Fruit fly (Drosophila melanogaster) whole organism, embryonic: ENCODE measurements around the gene drl.
A peak's percentile ranks its signal among the peaks of the same experiment; 100 is the strongest.

Source experiments
- CG10267 ChIP-seq: fragments of 200-800 bp; sonication (Bioruptor generic); optimal IDR thresholded peaks from 2 replicates; lab custom pipeline; 2018; ENCODE audit warnings: missing biosample characterization, mild to moderate bottlenecking, missing genetic modification characterization, moderate library complexity
- CG11695 ChIP-seq: fragments of 200-800 bp; sonication (Bioruptor generic); IDR thresholded peaks from 3 replicates; pipeline ENCODE4 v1.3.6; 2022; ENCODE audit warnings: missing biosample characterization, missing genetic modification characterization
- CG12071 ChIP-seq: fragments of 200-800 bp; sonication (Bioruptor generic); optimal IDR thresholded peaks from 3 replicates; lab custom pipeline; 2018; ENCODE audit warnings: missing biosample characterization, mild to moderate bottlenecking, missing genetic modification characterization
- CG13287 ChIP-seq: fragments of 200-800 bp; sonication (Bioruptor generic); IDR thresholded peaks from 2 replicates; pipeline ENCODE4 v1.3.6; 2022; ENCODE audit warnings: missing biosample characterization, missing genetic modification characterization; ENCODE audit not compliant: partially characterized antibody
- CG13296 ChIP-seq: fragments of 200-800 bp; sonication (Bioruptor generic); optimal IDR thresholded peaks from 3 replicates; lab custom pipeline; 2018; ENCODE audit warnings: missing biosample characterization, mild to moderate bottlenecking, missing genetic modification characterization
- CG14965 ChIP-seq: fragments of 200-800 bp; sonication (Bioruptor generic); optimal IDR thresholded peaks from 2 replicates; lab custom pipeline; 2016; ENCODE audit warnings: missing biosample characterization, missing genetic modification characterization, borderline replicate concordance
- CG2875 ChIP-seq: fragments of 200-800 bp; sonication (Bioruptor generic); optimal IDR thresholded peaks from 2 replicates; lab custom pipeline; 2017; ENCODE audit warnings: missing biosample characterization, mild to moderate bottlenecking, missing genetic modification characterization, missing genetic modification reagents
- CG31388 ChIP-seq: fragments of 200-800 bp; sonication (Bioruptor generic); optimal IDR thresholded peaks from 2 replicates; lab custom pipeline; 2016; ENCODE audit warnings: missing biosample characterization, missing genetic modification characterization
- CG32772 ChIP-seq: fragments of 200-800 bp; sonication (Bioruptor generic); IDR thresholded peaks from 2 replicates; pipeline ENCODE4 v1.3.6; 2022; ENCODE audit warnings: missing biosample characterization, missing genetic modification characterization
- CG3281 ChIP-seq: fragments of 200-800 bp; sonication (Bioruptor generic); optimal IDR thresholded peaks from 3 replicates; lab custom pipeline; 2017; ENCODE audit warnings: missing biosample characterization, mild to moderate bottlenecking, missing genetic modification characterization
- CG33557 ChIP-seq: fragments of 200-800 bp; sonication (Bioruptor generic); optimal IDR thresholded peaks from 2 replicates; lab custom pipeline; 2019; ENCODE audit warnings: missing biosample characterization, mild to moderate bottlenecking, missing genetic modification characterization, moderate library complexity
- CG3995 ChIP-seq: fragments of 200-800 bp; sonication (Bioruptor generic); optimal IDR thresholded peaks from 3 replicates; lab custom pipeline; 2016; ENCODE audit warnings: missing biosample characterization, missing genetic modification characterization
- CG4328 ChIP-seq: fragments of 200-800 bp; sonication (Bioruptor generic); optimal IDR thresholded peaks from 3 replicates; lab custom pipeline; 2017; ENCODE audit warnings: missing biosample characterization, missing genetic modification reagents, missing genetic modification characterization
- CG5953 ChIP-seq: fragments of 200-800 bp; sonication (Bioruptor generic); IDR thresholded peaks from 2 replicates; pipeline ENCODE4 v1.3.6; 2022; ENCODE audit warnings: missing biosample characterization, missing genetic modification characterization
- CG6791 ChIP-seq: fragments of 200-800 bp; sonication (Bioruptor generic); IDR thresholded peaks from 3 replicates; pipeline ENCODE4 v1.3.6; 2022; ENCODE audit warnings: missing biosample characterization, missing genetic modification characterization; ENCODE audit not compliant: partially characterized antibody
- CG7357 ChIP-seq: fragments of 200-800 bp; sonication (Bioruptor generic); IDR thresholded peaks from 3 replicates; pipeline ENCODE4 v1.3.6; 2022; ENCODE audit warnings: missing biosample characterization, missing genetic modification characterization
- CG7963 ChIP-seq: fragments of 200-800 bp; sonication (Bioruptor generic); IDR thresholded peaks from 3 replicates; pipeline ENCODE4 v1.3.6; 2022; ENCODE audit warnings: missing biosample characterization, missing genetic modification characterization; ENCODE audit not compliant: partially characterized antibody
- CG8478 ChIP-seq: fragments of >200 bp; optimal IDR thresholded peaks from 2 replicates; lab custom pipeline; 2018
- D19A ChIP-seq: fragments of 200-800 bp; optimal IDR thresholded peaks from 3 replicates; lab custom pipeline; 2019; ENCODE audit warnings: missing biosample characterization, mild to moderate bottlenecking, missing genetic modification characterization, moderate library complexity
- Dp ChIP-seq: fragments of 200-800 bp; sonication (Bioruptor generic); optimal IDR thresholded peaks from 2 replicates; lab custom pipeline; 2018; ENCODE audit warnings: missing biosample characterization, mild to moderate bottlenecking, missing genetic modification characterization, moderate library complexity
- GATAe ChIP-seq: fragments of 200-800 bp; sonication (Bioruptor generic); conservative IDR thresholded peaks from 2 replicates; pipeline ENCODE4 v1.3.6; 2022; ENCODE audit warnings: missing biosample characterization, missing genetic modification characterization
- Gsc ChIP-seq: fragments of 200-800 bp; sonication (Bioruptor generic); IDR thresholded peaks from 2 replicates; pipeline ENCODE4 v1.3.6; 2022; ENCODE audit warnings: missing biosample characterization, missing genetic modification characterization
- H15 ChIP-seq: fragments of 200-800 bp; sonication (Bioruptor generic); IDR thresholded peaks from 3 replicates; pipeline ENCODE4 v1.3.6; 2022; ENCODE audit warnings: missing biosample characterization, missing genetic modification characterization
- Hand ChIP-seq: fragments of 200-800 bp; sonication (Bioruptor generic); optimal IDR thresholded peaks from 2 replicates; lab custom pipeline; 2017; ENCODE audit warnings: mild to moderate bottlenecking, missing biosample characterization, missing genetic modification reagents, missing genetic modification characterization
- Kr ChIP-seq: fragments of 200-800 bp; sonication (Bioruptor generic); optimal IDR thresholded peaks from 2 replicates; lab custom pipeline; 2017; ENCODE audit warnings: missing biosample characterization, mild to moderate bottlenecking, missing genetic modification characterization
- Lpt ChIP-seq: fragments of >200 bp; optimal IDR thresholded peaks from 2 replicates; lab custom pipeline; 2018; ENCODE audit warnings: missing biosample characterization, missing genetic modification characterization
- MESR4 ChIP-seq: fragments of 200-800 bp; sonication (Bioruptor generic); optimal IDR thresholded peaks from 2 replicates; lab custom pipeline; 2018; ENCODE audit warnings: missing biosample characterization, mild to moderate bottlenecking, missing genetic modification characterization, moderate library complexity
- NFAT ChIP-seq: fragments of 200-800 bp; sonication (Bioruptor generic); IDR thresholded peaks from 2 replicates; pipeline ENCODE4 v1.3.6; 2022; ENCODE audit warnings: missing biosample characterization, missing genetic modification characterization
- bowl ChIP-seq: fragments of 200-800 bp; sonication (Bioruptor generic); IDR thresholded peaks from 2 replicates; pipeline ENCODE4 v1.3.6; 2022; ENCODE audit warnings: missing biosample characterization, missing genetic modification characterization
- chif ChIP-seq, 2 experiments: fragments of 200-800 bp; sonication (Bioruptor generic); optimal IDR thresholded peaks; 3 replicates each; lab custom pipeline; 2016; ENCODE audit warnings: missing biosample characterization in 2 of 2, missing genetic modification characterization in 2 of 2
- crol ChIP-seq: fragments of 200-800 bp; sonication (Bioruptor generic); IDR thresholded peaks from 2 replicates; pipeline ENCODE4 v1.3.6; 2022; ENCODE audit warnings: missing biosample characterization, missing genetic modification characterization
- en ChIP-seq: fragments of 200-800 bp; sonication (Bioruptor generic); optimal IDR thresholded peaks from 2 replicates; lab custom pipeline; 2016; ENCODE audit warnings: missing biosample characterization, missing genetic modification characterization
- eyg ChIP-seq: fragments of 200-800 bp; sonication (Bioruptor generic); optimal IDR thresholded peaks from 3 replicates; lab custom pipeline; 2016; ENCODE audit warnings: missing biosample characterization, missing genetic modification characterization
- fd96Cb ChIP-seq: fragments of 200-800 bp; sonication (Bioruptor generic); optimal IDR thresholded peaks from 2 replicates; lab custom pipeline; 2018; ENCODE audit warnings: missing biosample characterization, mild to moderate bottlenecking, missing genetic modification characterization, moderate library complexity
- fru ChIP-seq: fragments of >200 bp; optimal IDR thresholded peaks from 2 replicates; lab custom pipeline; 2017
- gsb-n ChIP-seq: fragments of 200-800 bp; sonication (Bioruptor generic); optimal IDR thresholded peaks from 3 replicates; lab custom pipeline; 2018; ENCODE audit warnings: missing biosample characterization, mild to moderate bottlenecking, missing genetic modification characterization
- gt ChIP-seq: fragments of 200-800 bp; sonication (Bioruptor generic); IDR thresholded peaks from 2 replicates; pipeline ENCODE4 v1.3.6; 2022; ENCODE audit warnings: missing biosample characterization, missing genetic modification characterization
- h ChIP-seq: fragments of >200 bp; optimal IDR thresholded peaks from 2 replicates; lab custom pipeline; 2017
- ham ChIP-seq: fragments of 200-800 bp; sonication (Bioruptor generic); IDR thresholded peaks from 2 replicates; pipeline ENCODE4 v1.3.6; 2022; ENCODE audit warnings: missing biosample characterization, missing genetic modification characterization
- ind ChIP-seq: fragments of 200-800 bp; sonication (Bioruptor generic); optimal IDR thresholded peaks from 3 replicates; lab custom pipeline; 2016; ENCODE audit warnings: missing biosample characterization, missing genetic modification characterization
- inv ChIP-seq: fragments of 200-800 bp; sonication (Bioruptor generic); IDR thresholded peaks from 2 replicates; pipeline ENCODE4 v1.3.6; 2022; ENCODE audit warnings: missing biosample characterization, missing genetic modification characterization; ENCODE audit not compliant: partially characterized antibody
- mam ChIP-seq: fragments of 200-800 bp; sonication (Bioruptor generic); optimal IDR thresholded peaks from 3 replicates; lab custom pipeline; 2016; ENCODE audit warnings: missing biosample characterization, missing genetic modification characterization
- mirr ChIP-seq: fragments of 200-800 bp; sonication (Bioruptor generic); optimal IDR thresholded peaks from 3 replicates; lab custom pipeline; 2018; ENCODE audit warnings: missing biosample characterization, mild to moderate bottlenecking, missing genetic modification characterization
- org-1 ChIP-seq: fragments of 200-800 bp; sonication (Bioruptor generic); optimal IDR thresholded peaks from 2 replicates; lab custom pipeline; 2017; ENCODE audit warnings: missing biosample characterization, missing genetic modification characterization
- p53 ChIP-seq: fragments of 200-800 bp; sonication (Bioruptor generic); optimal IDR thresholded peaks from 2 replicates; lab custom pipeline; 2016; ENCODE audit warnings: missing biosample characterization, missing genetic modification characterization
- pb ChIP-seq: fragments of 200-800 bp; sonication (Bioruptor generic); optimal IDR thresholded peaks from 3 replicates; lab custom pipeline; 2016; ENCODE audit warnings: missing biosample characterization, missing genetic modification characterization
- run ChIP-seq: fragments of 200-800 bp; sonication (Bioruptor generic); optimal IDR thresholded peaks from 3 replicates; lab custom pipeline; 2018; ENCODE audit warnings: missing biosample characterization, mild to moderate bottlenecking, missing genetic modification characterization
- salm ChIP-seq: fragments of 200-800 bp; sonication (Bioruptor generic); optimal IDR thresholded peaks from 2 replicates; lab custom pipeline; 2018; ENCODE audit warnings: missing biosample characterization, mild to moderate bottlenecking, missing genetic modification characterization
- sc ChIP-seq, 3 experiments: fragments of >200 bp in 2 of 3; fragments of 200-800 bp in 1 of 3; sonication (Bioruptor generic) in 1 of 3; optimal IDR thresholded peaks; 2 replicates in 2 of 3; 3 replicates in 1 of 3; lab custom pipeline; 2017; ENCODE audit warnings: mild to moderate bottlenecking in 1 of 3, missing biosample characterization in 1 of 3, missing genetic modification characterization in 1 of 3, missing genetic modification reagents in 1 of 3
- slbo ChIP-seq: fragments of 200-800 bp; sonication (Bioruptor generic); IDR thresholded peaks from 2 replicates; pipeline ENCODE4 v1.3.6; 2022; ENCODE audit warnings: missing biosample characterization, missing genetic modification characterization
- sna ChIP-seq: fragments of 200-800 bp; sonication (Bioruptor generic); IDR thresholded peaks from 2 replicates; pipeline ENCODE4 v1.3.6; 2022; ENCODE audit warnings: missing biosample characterization, missing genetic modification characterization; ENCODE audit not compliant: partially characterized antibody
- stc ChIP-seq: fragments of 200-800 bp; sonication (Bioruptor generic); IDR thresholded peaks from 2 replicates; pipeline ENCODE4 v1.3.6; 2022; ENCODE audit warnings: missing biosample characterization, missing genetic modification characterization
- usp ChIP-seq: fragments of >200 bp; optimal IDR thresholded peaks from 2 replicates; lab custom pipeline; 2017; ENCODE audit warnings: missing biosample characterization, missing genetic modification characterization

The drl gene

dm6 chr2L:19154893-19155389, 35.2 kb upstream of the drl start (continued):
- TF ChIP-seq CG3281 (GFP tag; lab: Kevin White, UChicago) (no peak), stc (no peak), ind (GFP tag; lab: Kevin White, UChicago) (no peak), gsb-n (tag; lab: Kevin White, UChicago) (peak; percentile 80), MESR4 (GFP tag; lab: Kevin White, UChicago) (no peak), mam (no peak), gt (GFP tag; lab: Robert Waterston, UW) (no peak), H15 (no peak), CG32772 (no peak), org-1 (GFP tag; lab: Kevin White, UChicago) (no peak), chif (GFP tag; optimal IDR thresholded peaks at IDR 0.05; lab: Kevin White, UChicago) (no peak), NFAT (GFP tag; lab: Robert Waterston, UW) (no peak), Hand (no peak), Lpt (peak; percentile 8), Dp (no peak), GATAe (GFP tag; lab: Robert Waterston, UW) (no peak), CG4328 (GFP tag; lab: Kevin White, UChicago) (no peak), CG7963 (GFP tag; lab: Robert Waterston, UW) (no peak), fd96Cb (tag; lab: Kevin White, UChicago) (no peak), usp (GFP tag; lab: Kevin White, UChicago) (no peak), bowl (GFP tag; lab: Robert Waterston, UW) (no peak), h (lab: Kevin White, UChicago) (no peak), Gsc (GFP tag; lab: Robert Waterston, UW) (no peak), ham (GFP tag; lab: Robert Waterston, UW) (no peak), inv (GFP tag; lab: Robert Waterston, UW) (no peak), CG13287 (no peak), CG12071 (no peak), CG33557 (GFP tag; lab: Kevin White, UChicago) (no peak), Kr (GFP tag; lab: Kevin White, UChicago) (peak; percentile 86), pb (GFP tag; lab: Kevin White, UChicago) (no peak), eyg (GFP tag; lab: Kevin White, UChicago) (no peak), D19A (tag; lab: Kevin White, UChicago) (peak; percentile 11), CG31388 (GFP tag; lab: Kevin White, UChicago) (no peak), CG2875 (GFP tag; lab: Kevin White, UChicago) (no peak), run (tag; lab: Kevin White, UChicago) (no peak), CG14965 (GFP tag; lab: Kevin White, UChicago) (no peak), CG5953 (GFP tag; lab: Robert Waterston, UW) (no peak), CG3995 (no peak), sna (GFP tag; lab: Robert Waterston, UW) (no peak), CG10267 (tag; lab: Kevin White, UChicago) (no peak), salm (tag; lab: Kevin White, UChicago) (no peak), CG6791 (GFP tag; lab: Robert Waterston, UW) (no peak), mirr (peak; percentile 3), en (GFP tag; lab: Kevin White, UChicago) (no peak), CG13296 (GFP tag; lab: Kevin White, UChicago) (no peak), fru (lab: Kevin White, UChicago) (no peak), p53 (GFP tag; lab: Kevin White, UChicago) (no peak), CG11695 (GFP tag; lab: Robert Waterston, UW) (no peak), crol (GFP tag; lab: Robert Waterston, UW) (peak; percentile 90), CG7357 (GFP tag; lab: Robert Waterston, UW) (no peak), sc (optimal IDR thresholded peaks at IDR 0.05; lab: Kevin White, UChicago) (no peak), sc (GFP tag; optimal IDR thresholded peaks at IDR 0.05; lab: Kevin White, UChicago) (peak; percentile 40), CG8478 (lab: Kevin White, UChicago) (no peak), slbo (GFP tag; lab: Robert Waterston, UW) (no peak)
